Worm (Caenorhabditis elegans) whole organism, midembryonic: ENCODE data around the gene C13A2.12.

Experiments
- T22C8.4 ChIP-seq: fragments of 200-800 bp; sonication (Bioruptor generic); IDR thresholded peaks from 2 replicates; pipeline ENCODE4 v1.3.6; 2022; ENCODE audit warnings: missing genetic modification characterization, missing compliant biosample characterization
- cog-1 ChIP-seq: sonication (generic microtip); optimal IDR thresholded peaks from 2 replicates; lab custom pipeline; 2016; ENCODE audit warnings: missing genetic modification characterization, missing compliant biosample characterization
- flt-1 ChIP-seq: fragments of 200-800 bp; sonication (Bioruptor generic); IDR thresholded peaks from 2 replicates; pipeline ENCODE4 v1.3.6; 2022; ENCODE audit warnings: missing genetic modification characterization, missing compliant biosample characterization
- klf-2 ChIP-seq: fragments of 200-800 bp; sonication (Bioruptor generic); conservative IDR thresholded peaks from 2 replicates; pipeline ENCODE4 v1.3.6; 2022; ENCODE audit warnings: missing genetic modification reagents, missing genetic modification characterization, missing compliant biosample characterization
- ref-1 ChIP-seq: fragments of 200-800 bp; sonication (Bioruptor generic); conservative IDR thresholded peaks from 2 replicates; pipeline ENCODE4 v1.3.6; 2022; ENCODE audit warnings: missing genetic modification reagents, missing genetic modification characterization, missing compliant biosample characterization
- tab-1 ChIP-seq: fragments of 200-800 bp; sonication (Bioruptor generic); IDR thresholded peaks from 2 replicates; pipeline ENCODE4 v1.3.6; 2022; ENCODE audit warnings: missing genetic modification characterization, missing compliant biosample characterization
- ztf-23 ChIP-seq: fragments of 200-800 bp; sonication (Bioruptor generic); IDR thresholded peaks from 2 replicates; pipeline ENCODE4 v1.3.6; 2022; ENCODE audit warnings: missing genetic modification reagents, missing genetic modification characterization, missing compliant biosample characterization
- ztf-29 ChIP-seq: fragments of 200-800 bp; sonication (Bioruptor generic); IDR thresholded peaks from 2 replicates; pipeline ENCODE4 v1.3.6; 2022; ENCODE audit warnings: missing genetic modification reagents, missing genetic modification characterization, missing compliant biosample characterization

DNA sequence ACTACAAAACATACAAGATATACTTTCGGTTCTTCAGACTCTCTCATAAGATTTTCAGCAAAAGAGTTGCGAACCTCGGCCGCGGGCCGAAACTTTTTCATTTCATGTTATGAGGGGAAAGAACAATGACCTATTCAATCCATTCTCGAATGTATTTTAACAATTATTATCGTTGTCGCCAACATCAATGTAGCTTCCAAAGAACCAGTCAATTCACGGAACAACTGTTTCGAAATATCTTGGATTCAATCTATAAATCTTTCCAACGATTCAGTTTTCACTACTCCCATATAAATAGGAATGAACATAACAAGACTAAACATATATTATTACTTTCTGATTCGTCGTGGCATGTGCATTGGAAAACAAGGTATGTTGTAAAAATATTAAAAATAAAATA is 48.0 kb downstream of the C13A2.12 start, which contains the start of gene F07G11.1:
- TF ChIP-seq flt-1 (GFP tag; lab: Robert Waterston, UW) = no peak
- TF ChIP-seq klf-2 = no peak
- TF ChIP-seq cog-1 = no peak
- TF ChIP-seq ztf-29 = no peak
- TF ChIP-seq ztf-23 = no peak
- no peak for TF ChIP-seq T22C8.4 (GFP tag; lab: Robert Waterston, UW)
- no peak for TF ChIP-seq ref-1
- TF ChIP-seq tab-1 (GFP tag; lab: Robert Waterston, UW) = no peak
